Worm (Caenorhabditis elegans): ENCODE data around the gene F56H9.8.

F56H9.8 gene

ce11 chrV:12695155-12695554 is 50.6 kb downstream of the F56H9.8 start, which contains the start of gene parn-1:
Gene parn-1 (minus strand): TSS chrV:12695255.
- TF ChIP-seq pat-9 (tag; optimal IDR thresholded peaks at IDR 0.05) (no peak), nhr-11 (tag; optimal IDR thresholded peaks at IDR 0.05) (no peak), F13H6.1 (tag; optimal IDR thresholded peaks at IDR 0.05) (no peak), rnt-1 (tag; optimal IDR thresholded peaks at IDR 0.05) (no peak), hlh-30 (tag; optimal IDR thresholded peaks at IDR 0.05; ENCODE audit: insufficient read depth) (no peak), pha-4 (tag; optimal IDR thresholded peaks at IDR 0.05) (no peak), madf-2 (tag; optimal IDR thresholded peaks at IDR 0.05) (no peak), C38D4.7 (GFP tag; optimal IDR thresholded peaks at IDR 0.05) (no peak), nfya-1 (tag; optimal IDR thresholded peaks at IDR 0.05) (no peak), ceh-48 (tag; optimal IDR thresholded peaks at IDR 0.05) (no peak), sox-2 (GFP tag; IDR thresholded peaks at IDR 0.05) (no peak), elt-4 (tag; optimal IDR thresholded peaks at IDR 0.05) (no peak)

- TF ChIP-seq ceh-9 (tag; optimal IDR thresholded peaks at IDR 0.05) (no peak), ceh-18 (tag; optimal IDR thresholded peaks at IDR 0.05) (no peak), npax-4 (tag; optimal IDR thresholded peaks at IDR 0.05) (no peak), ceh-22 (tag; optimal IDR thresholded peaks at IDR 0.05) (no peak), hlh-6 (tag; optimal IDR thresholded peaks at IDR 0.05) (no peak), ceh-34 (tag; optimal IDR thresholded peaks at IDR 0.05) (no peak), unc-55 (GFP tag; optimal IDR thresholded peaks at IDR 0.05) (no peak), madf-2 (tag; optimal IDR thresholded peaks at IDR 0.05) (no peak), elt-2 (tag; optimal IDR thresholded peaks at IDR 0.05) (no peak)
Measured at ce11 chrV:12695968-12696367, 51.4 kb downstream of the F56H9.8 start, which contains the start of gene K10C8.4. Gene K10C8.4 (plus strand): TSS chrV:12696268.
